Fruit fly (Drosophila melanogaster): Measurements from ENCODE around the gene dac.

The dac gene

dm6 chr2L:16500469-16500868 lies 14.7 kb upstream of the dac start (continued):
- peak; percentile 83 for TF ChIP-seq CG4820 (GFP tag; optimal IDR thresholded peaks at IDR 0.05)
- peak; percentile 90 for TF ChIP-seq nmo (GFP tag; optimal IDR thresholded peaks at IDR 0.05)
- peak; percentile 83 for TF ChIP-seq Dbx (GFP tag; IDR thresholded peaks at IDR 0.05)
- peak; percentile 87 for TF ChIP-seq sqz (GFP tag; optimal IDR thresholded peaks at IDR 0.05)
- peak; percentile 89 for TF ChIP-seq CG17359 (tag; optimal IDR thresholded peaks at IDR 0.05)
- TF ChIP-seq Atf6 (GFP tag; IDR thresholded peaks at IDR 0.05), result peak; percentile 90
- peak; percentile 90 for TF ChIP-seq Optix (GFP tag; IDR thresholded peaks at IDR 0.05)
- peak; percentile 93 for TF ChIP-seq az2 (GFP tag; optimal IDR thresholded peaks at IDR 0.05)
- TF ChIP-seq grau (tag; optimal IDR thresholded peaks at IDR 0.05), result peak; percentile 98
- TF ChIP-seq CG14014 (GFP tag; IDR thresholded peaks at IDR 0.05), result peak; percentile 93
- peak; percentile 71 for TF ChIP-seq toy (GFP tag; IDR thresholded peaks at IDR 0.05)
- TF ChIP-seq bab2 (GFP tag; optimal IDR thresholded peaks at IDR 0.05), result peak; percentile 87
- TF ChIP-seq CG34224 (GFP tag; IDR thresholded peaks at IDR 0.05; ENCODE audit: partially characterized antibody), result no peak
- peak; percentile 50 for TF ChIP-seq emc (GFP tag; optimal IDR thresholded peaks at IDR 0.05)
- peak; percentile 70; the same call in 1 of the 2 replicates for TF ChIP-seq Lim3 (GFP tag; IDR thresholded peaks at IDR 0.05)
- TF ChIP-seq CG8359 (GFP tag; optimal IDR thresholded peaks at IDR 0.05; ENCODE audit: borderline replicate concordance), result peak; percentile 58
- peak; percentile 69; the same call in 1 of the 2 replicates for TF ChIP-seq bowl (GFP tag; IDR thresholded peaks at IDR 0.05)
- TF ChIP-seq crp (GFP tag; optimal IDR thresholded peaks at IDR 0.05), result peak in 1 of 2 experiments; percentile 44
- peak; percentile 11 for TF ChIP-seq CG15479 (GFP tag; optimal IDR thresholded peaks at IDR 0.05)
- TF ChIP-seq E2f1 (GFP tag; IDR thresholded peaks at IDR 0.05), result peak; percentile 92
- TF ChIP-seq mirr (GFP tag; optimal IDR thresholded peaks at IDR 0.05), result peak; percentile 52
- peak; percentile 86 for TF ChIP-seq ase (GFP tag; IDR thresholded peaks at IDR 0.05)
- TF ChIP-seq Trl (optimal IDR thresholded peaks at IDR 0.05), result no peak
- TF ChIP-seq Trl (GFP tag; optimal IDR thresholded peaks at IDR 0.05), result peak; percentile 93
- TF ChIP-seq CG11247 (GFP tag; IDR thresholded peaks at IDR 0.05), result peak; percentile 89
- TF ChIP-seq Antp (GFP tag; optimal IDR thresholded peaks at IDR 0.05), result peak; percentile 93
- peak; percentile 31 for TF ChIP-seq sima (GFP tag; optimal IDR thresholded peaks at IDR 0.05)
- TF ChIP-seq CG7987 (GFP tag; optimal IDR thresholded peaks at IDR 0.05), result peak; percentile 72
- TF ChIP-seq oc (tag; optimal IDR thresholded peaks at IDR 0.05), result peak; percentile 93
- peak; percentile 90 for TF ChIP-seq CG6272 (GFP tag; IDR thresholded peaks at IDR 0.05)
- no peak for TF ChIP-seq Doc3 (GFP tag; IDR thresholded peaks at IDR 0.05; ENCODE audit: partially characterized antibody)
- no peak for TF ChIP-seq Sry-β (GFP tag; optimal IDR thresholded peaks at IDR 0.05)
- peak; percentile 41 for TF ChIP-seq CG12744 (GFP tag; optimal IDR thresholded peaks at IDR 0.05)
- TF ChIP-seq lilli (GFP tag; optimal IDR thresholded peaks at IDR 0.05), result peak; percentile 91
- TF ChIP-seq br (optimal IDR thresholded peaks at IDR 0.05), result no peak
- TF ChIP-seq D (optimal IDR thresholded peaks at IDR 0.05), result no peak
- TF ChIP-seq D (GFP tag; optimal IDR thresholded peaks at IDR 0.05), result peak; percentile 84
- TF ChIP-seq Drgx (GFP tag; IDR thresholded peaks at IDR 0.05), result peak; percentile 93
- no peak for TF ChIP-seq HLHmδ (GFP tag; optimal IDR thresholded peaks at IDR 0.05)
- no peak for TF ChIP-seq Neu2 (GFP tag; optimal IDR thresholded peaks at IDR 0.05; ENCODE audit: borderline replicate concordance)
- TF ChIP-seq NFAT (GFP tag; IDR thresholded peaks at IDR 0.05), result peak; percentile 86
- peak; percentile 82 for TF ChIP-seq Nf-YA (GFP tag; IDR thresholded peaks at IDR 0.05)
- peak; percentile 93 for TF ChIP-seq CG11695 (GFP tag; IDR thresholded peaks at IDR 0.05)
- peak; percentile 81 for TF ChIP-seq odd (GFP tag; optimal IDR thresholded peaks at IDR 0.05)
- peak; percentile 88 for TF ChIP-seq CG7372 (GFP tag; IDR thresholded peaks at IDR 0.05)
- TF ChIP-seq run (tag; optimal IDR thresholded peaks at IDR 0.05), result peak; percentile 83
- TF ChIP-seq CG7786 (GFP tag; optimal IDR thresholded peaks at IDR 0.05), result peak; percentile 73
- peak; percentile 81 for TF ChIP-seq CG4707 (GFP tag; optimal IDR thresholded peaks at IDR 0.05)
- TF ChIP-seq Bteb2 (GFP tag; optimal IDR thresholded peaks at IDR 0.05), result peak; percentile 82
- TF ChIP-seq CG2889 (GFP tag; IDR thresholded peaks at IDR 0.05), result peak; percentile 87
- TF ChIP-seq CG15696 (tag; optimal IDR thresholded peaks at IDR 0.05), result peak; percentile 88
- TF ChIP-seq YL-1 (GFP tag; optimal IDR thresholded peaks at IDR 0.05), result peak; percentile 7

Data from whole organism, embryonic.